Worm (Caenorhabditis elegans) whole organism, early embryonic: ENCODE data around the gene gex-3.

Source experiments
- B0310.2 ChIP-seq: sonication (generic microtip); optimal IDR thresholded peaks from 2 replicates; lab custom pipeline; 2016; ENCODE audit warnings: mild to moderate bottlenecking, missing genetic modification characterization, missing compliant biosample characterization
- F13C5.2 ChIP-seq: sonication (generic microtip); optimal IDR thresholded peaks from 2 replicates; lab custom pipeline; 2017; ENCODE audit warnings: mild to moderate bottlenecking, missing genetic modification characterization, inconsistent platforms, missing compliant biosample characterization
- aly-1 ChIP-seq: sonication (generic microtip); optimal IDR thresholded peaks from 2 replicates; lab custom pipeline; 2016; ENCODE audit warnings: missing genetic modification characterization, missing compliant biosample characterization
- ama-1 ChIP-seq: fragments of 150-350 bp; optimal IDR thresholded peaks from 2 replicates; lab custom pipeline; 2014
- ceh-13 ChIP-seq: fragments of 200-800 bp; sonication (Bioruptor generic); optimal IDR thresholded peaks from 2 replicates; lab custom pipeline; 2018; ENCODE audit warnings: mild to moderate bottlenecking, missing genetic modification characterization, missing compliant biosample characterization
- ceh-36 ChIP-seq: sonication (generic microtip); optimal IDR thresholded peaks from 2 replicates; lab custom pipeline; 2016; ENCODE audit warnings: missing genetic modification characterization, inconsistent platforms, missing compliant biosample characterization
- ets-7 ChIP-seq: sonication (generic microtip); optimal IDR thresholded peaks from 2 replicates; lab custom pipeline; 2016; ENCODE audit warnings: missing genotype, missing genetic modification characterization, missing compliant biosample characterization
- flt-1 ChIP-seq: fragments of 200-800 bp; sonication (Bioruptor generic); IDR thresholded peaks from 2 replicates; pipeline ENCODE4 v1.3.6; 2022; ENCODE audit warnings: missing genetic modification characterization, missing compliant biosample characterization
- hmbx-1 ChIP-seq: sonication (generic microtip); optimal IDR thresholded peaks from 2 replicates; lab custom pipeline; 2016; ENCODE audit warnings: mild to moderate bottlenecking, missing genetic modification characterization, missing compliant biosample characterization
- hmg-4 ChIP-seq: fragments of 200-800 bp; sonication (Bioruptor generic); optimal IDR thresholded peaks from 2 replicates; lab custom pipeline; 2018; ENCODE audit warnings: mild to moderate bottlenecking, missing genetic modification characterization, missing compliant biosample characterization
- hnd-1 ChIP-seq: sonication (generic microtip); optimal IDR thresholded peaks from 2 replicates; lab custom pipeline; 2016; ENCODE audit warnings: missing genetic modification characterization, missing compliant biosample characterization
- pes-1 ChIP-seq: fragments of 200-800 bp; sonication (Bioruptor generic); IDR thresholded peaks from 2 replicates; pipeline ENCODE4 v1.3.6; 2022; ENCODE audit warnings: missing genetic modification reagents, missing genetic modification characterization, missing compliant biosample characterization
- scrt-1 ChIP-seq: fragments of 200-800 bp; sonication (Bioruptor generic); IDR thresholded peaks from 2 replicates; pipeline ENCODE4 v1.3.6; 2022; ENCODE audit warnings: missing genetic modification characterization, missing compliant biosample characterization
- sea-1 ChIP-seq: fragments of 200-800 bp; sonication (Bioruptor generic); conservative IDR thresholded peaks from 2 replicates; pipeline ENCODE4 v1.3.6; 2022; ENCODE audit warnings: missing genetic modification characterization, missing compliant biosample characterization
- tbx-11 ChIP-seq: fragments of 200-800 bp; sonication (Bioruptor generic); IDR thresholded peaks from 2 replicates; pipeline ENCODE4 v1.3.6; 2022; ENCODE audit warnings: missing genetic modification characterization, missing compliant biosample characterization
- tbx-37 ChIP-seq: fragments of 200-800 bp; sonication (Bioruptor generic); conservative IDR thresholded peaks from 2 replicates; pipeline ENCODE4 v1.3.6; 2022; ENCODE audit warnings: missing genetic modification reagents, missing genetic modification characterization, missing compliant biosample characterization
- tra-4 ChIP-seq: sonication (generic microtip); optimal IDR thresholded peaks from 2 replicates; lab custom pipeline; 2017; ENCODE audit warnings: missing genetic modification characterization, missing compliant biosample characterization

Gene gex-3

DNA sequence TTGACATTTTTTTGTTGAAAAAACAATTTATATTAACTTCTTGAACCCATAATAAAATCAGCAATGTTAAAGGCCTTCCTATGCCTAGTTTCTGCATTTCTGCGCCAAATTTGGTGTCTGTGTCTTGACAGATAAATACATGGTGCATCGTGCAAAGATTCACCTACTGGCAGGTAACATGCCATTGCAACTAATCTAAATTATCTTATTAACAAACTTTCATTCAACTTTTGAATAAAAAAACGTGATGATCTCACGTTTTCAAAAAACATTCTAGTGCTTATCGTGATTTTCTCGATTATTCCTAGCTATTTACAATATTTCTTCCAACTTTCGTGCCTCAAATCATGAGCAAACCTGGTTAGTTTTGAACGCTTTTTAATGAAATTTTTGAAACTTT is 52.4 kb downstream of the gex-3 start, which contains the start of gene C25G4.7:
Gene C25G4.7 (plus strand): TSS at position 301 of the 400 bp plus-strand sequence.
- TF ChIP-seq B0310.2 (tag; lab: Kevin White, UChicago) (no peak), pes-1 (GFP tag; lab: Robert Waterston, UW) (no peak), ama-1 (lab: Kevin White, UChicago) (no peak), ets-7 (tag; lab: Kevin White, UChicago) (no peak), scrt-1 (no peak), aly-1 (no peak), flt-1 (GFP tag; lab: Robert Waterston, UW) (no peak), hnd-1 (tag; lab: Kevin White, UChicago) (no peak), F13C5.2 (tag; lab: Kevin White, UChicago) (no peak), hmg-4 (no peak), tra-4 (tag; lab: Kevin White, UChicago) (no peak), sea-1 (GFP tag; lab: Robert Waterston, UW) (no peak), tbx-11 (GFP tag; lab: Robert Waterston, UW) (no peak), hmbx-1 (tag; lab: Kevin White, UChicago) (no peak), ceh-13 (no peak), ceh-36 (tag; lab: Kevin White, UChicago) (no peak), tbx-37 (GFP tag; lab: Robert Waterston, UW) (no peak)
